Fruit fly (Drosophila melanogaster) whole organism, prepupa: ENCODE measurements around the gene cdi.

Experiments
- Blimp-1 ChIP-seq: fragments of 200-800 bp; sonication (Bioruptor generic); optimal IDR thresholded peaks from 3 replicates; lab custom pipeline; 2017; ENCODE audit warnings: missing biosample characterization, missing genetic modification characterization, mild to moderate bottlenecking, moderate library complexity, missing genetic modification reagents
- CG11294 ChIP-seq: fragments of 200-800 bp; sonication (Bioruptor generic); IDR thresholded peaks from 2 replicates; pipeline ENCODE4 v1.3.6; 2022; ENCODE audit warnings: missing biosample characterization, missing genetic modification characterization
- CG15336 ChIP-seq: fragments of 200-800 bp; sonication (Bioruptor generic); IDR thresholded peaks from 2 replicates; pipeline ENCODE4 v1.3.6; 2022; ENCODE audit warnings: missing biosample characterization, missing genetic modification characterization
- CG16779 ChIP-seq: fragments of 200-800 bp; sonication (Bioruptor generic); optimal IDR thresholded peaks from 3 replicates; lab custom pipeline; 2017; ENCODE audit warnings: missing biosample characterization, mild to moderate bottlenecking, missing genetic modification characterization
- CG34406 ChIP-seq: fragments of 200-800 bp; sonication (Bioruptor generic); optimal IDR thresholded peaks from 3 replicates; lab custom pipeline; 2016; ENCODE audit warnings: missing biosample characterization, missing genetic modification characterization
- CG8319 ChIP-seq: fragments of 200-800 bp; sonication (Bioruptor generic); optimal IDR thresholded peaks from 3 replicates; lab custom pipeline; 2016; ENCODE audit warnings: missing biosample characterization, missing genetic modification characterization
- CG8632 ChIP-seq: fragments of 200-800 bp; sonication (Bioruptor generic); optimal IDR thresholded peaks from 3 replicates; lab custom pipeline; 2016; ENCODE audit warnings: missing biosample characterization, missing genetic modification characterization
- Gug ChIP-seq: fragments of 200-800 bp; sonication (Bioruptor generic); IDR thresholded peaks from 2 replicates; pipeline ENCODE4 v1.3.6; 2022; ENCODE audit warnings: missing biosample characterization, missing genetic modification characterization
- Hr4 ChIP-seq: fragments of 200-800 bp; sonication (Bioruptor generic); optimal IDR thresholded peaks from 3 replicates; lab custom pipeline; 2016; ENCODE audit warnings: missing biosample characterization, missing genetic modification characterization
- Sox102F ChIP-seq: fragments of 200-800 bp; sonication (Bioruptor generic); optimal IDR thresholded peaks from 2 replicates; lab custom pipeline; 2016; ENCODE audit warnings: missing biosample characterization, mild to moderate bottlenecking, missing genetic modification characterization
- acj6 ChIP-seq: fragments of 200-800 bp; sonication (Bioruptor generic); optimal IDR thresholded peaks from 3 replicates; lab custom pipeline; 2016; ENCODE audit warnings: missing biosample characterization, missing genetic modification characterization
- cyc ChIP-seq: fragments of 200-800 bp; sonication (Bioruptor generic); optimal IDR thresholded peaks from 3 replicates; lab custom pipeline; 2016; ENCODE audit warnings: missing biosample characterization, missing genetic modification characterization
- pdm3 ChIP-seq: fragments of 200-800 bp; sonication (Bioruptor generic); optimal IDR thresholded peaks from 3 replicates; lab custom pipeline; 2016; ENCODE audit warnings: missing biosample characterization, missing genetic modification characterization
- ss ChIP-seq, 2 experiments: fragments of 200-800 bp; sonication (Bioruptor generic); optimal IDR thresholded peaks; 2 replicates in 1 of 2; 3 replicates in 1 of 2; lab custom pipeline; 2017 to 2018; ENCODE audit warnings: mild to moderate bottlenecking in 2 of 2, missing biosample characterization in 2 of 2, missing genetic modification characterization in 2 of 2, moderate library complexity in 1 of 2

- TF ChIP-seq Sox102F (GFP tag; lab: Kevin White, UChicago) (no peak), Gug (GFP tag; lab: Robert Waterston, UW) (no peak), cyc (GFP tag; lab: Kevin White, UChicago) (no peak), CG16779 (no peak), acj6 (GFP tag; lab: Kevin White, UChicago) (no peak), CG8632 (GFP tag; lab: Kevin White, UChicago) (no peak), CG34406 (no peak), CG15336 (GFP tag; lab: Robert Waterston, UW) (peak; percentile 56), CG11294 (GFP tag; lab: Robert Waterston, UW) (no peak), ss (GFP tag; optimal IDR thresholded peaks at IDR 0.05; lab: Kevin White, UChicago) (no peak), CG8319 (GFP tag; lab: Kevin White, UChicago) (no peak), pdm3 (no peak), Blimp-1 (GFP tag; lab: Kevin White, UChicago) (no peak), Hr4 (GFP tag; lab: Kevin White, UChicago) (peak; percentile 0)
These were observed 35.7 kb downstream of the cdi start for dm6 chr3R:19058384-19058783.
